Worm (Caenorhabditis elegans) whole organism, L2 larva: ENCODE data around the gene ins-39.

Source experiments
- C34F6.9 ChIP-seq: fragments of 150-350 bp; optimal IDR thresholded peaks from 2 replicates; lab custom pipeline; 2014; ENCODE audit warnings: missing biosample characterization, missing genetic modification characterization
- F13H6.1 ChIP-seq: sonication (generic microtip); optimal IDR thresholded peaks from 2 replicates; lab custom pipeline; 2016; ENCODE audit warnings: missing genetic modification characterization, missing compliant biosample characterization
- R02D3.7 ChIP-seq: fragments of 150-350 bp; optimal IDR thresholded peaks from 2 replicates; lab custom pipeline; 2014; ENCODE audit warnings: missing biosample characterization, missing genetic modification characterization
- Y55F3AM.14 ChIP-seq: fragments of 200-800 bp; sonication (Bioruptor generic); optimal IDR thresholded peaks from 2 replicates; lab custom pipeline; 2018; ENCODE audit warnings: mild to moderate bottlenecking, missing genetic modification characterization, missing compliant biosample characterization
- ZK546.5 ChIP-seq: sonication (generic microtip); optimal IDR thresholded peaks from 2 replicates; lab custom pipeline; 2017; ENCODE audit warnings: missing biosample characterization, missing genetic modification characterization
- alr-1 ChIP-seq: fragments of 150-350 bp; optimal IDR thresholded peaks from 2 replicates; lab custom pipeline; 2014; ENCODE audit warnings: missing biosample characterization, missing genetic modification characterization
- aly-2 ChIP-seq: fragments of 150-350 bp; optimal IDR thresholded peaks from 2 replicates; lab custom pipeline; 2014; ENCODE audit warnings: missing biosample characterization, missing genetic modification characterization
- ama-1 ChIP-seq: fragments of 150-350 bp; optimal IDR thresholded peaks from 2 replicates; lab custom pipeline; 2018; ENCODE audit warnings: inconsistent platforms
- blmp-1 ChIP-seq: sonication (generic microtip); optimal IDR thresholded peaks from 2 replicates; lab custom pipeline; 2017; ENCODE audit warnings: missing genetic modification characterization, mild to moderate bottlenecking, missing compliant biosample characterization, antibody characterized with exemption, moderate library complexity; ENCODE audit not compliant: insufficient read depth
- ceh-16 ChIP-seq: fragments of 150-350 bp; optimal IDR thresholded peaks from 2 replicates; lab custom pipeline; 2014; ENCODE audit warnings: missing biosample characterization, missing genetic modification characterization
- ceh-82 ChIP-seq: fragments of 150-350 bp; optimal IDR thresholded peaks from 2 replicates; lab custom pipeline; 2014; ENCODE audit warnings: missing biosample characterization, missing genetic modification characterization
- crh-2 ChIP-seq: sonication (generic microtip); optimal IDR thresholded peaks from 2 replicates; lab custom pipeline; 2017; ENCODE audit warnings: missing biosample characterization, missing genetic modification characterization
- dmd-4 ChIP-seq: sonication (generic microtip); optimal IDR thresholded peaks from 2 replicates; lab custom pipeline; 2017; ENCODE audit warnings: missing biosample characterization, missing genetic modification characterization
- egl-27 ChIP-seq: sonication (generic microtip); optimal IDR thresholded peaks from 3 replicates; lab custom pipeline; 2017; ENCODE audit warnings: missing biosample characterization, missing genetic modification reagents, missing genetic modification characterization
- elt-1 ChIP-seq: fragments of 150-350 bp; optimal IDR thresholded peaks from 2 replicates; lab custom pipeline; 2014; ENCODE audit warnings: missing biosample characterization, missing genetic modification characterization
- elt-3 ChIP-seq: sonication (generic microtip); optimal IDR thresholded peaks from 2 replicates; lab custom pipeline; 2017; ENCODE audit warnings: missing biosample characterization, missing genetic modification characterization
- fos-1 ChIP-seq: fragments of 150-350 bp; optimal IDR thresholded peaks from 2 replicates; lab custom pipeline; 2014; ENCODE audit warnings: missing biosample characterization, missing genetic modification characterization
- gmeb-1 ChIP-seq: fragments of 150-350 bp; optimal IDR thresholded peaks from 2 replicates; lab custom pipeline; 2014; ENCODE audit warnings: missing biosample characterization, missing genetic modification characterization
- lin-11 ChIP-seq: fragments of 150-350 bp; sonication (generic microtip); optimal IDR thresholded peaks from 2 replicates; lab custom pipeline; 2014; ENCODE audit warnings: missing biosample characterization, missing genetic modification characterization, inconsistent platforms, mixed read lengths
- lin-13 ChIP-seq: fragments of 150-350 bp; optimal IDR thresholded peaks from 2 replicates; lab custom pipeline; 2014; ENCODE audit warnings: missing biosample characterization, missing genetic modification reagents, missing genetic modification characterization
- lin-39 ChIP-seq: fragments of 150-350 bp; optimal IDR thresholded peaks from 2 replicates; lab custom pipeline; 2014; ENCODE audit warnings: missing biosample characterization, missing genetic modification reagents, missing genetic modification characterization
- lsy-2 ChIP-seq, 2 experiments: fragments of 150-350 bp in 1 of 2; sonication (generic microtip) in 1 of 2; optimal IDR thresholded peaks; 2 replicates each; lab custom pipeline; 2014 to 2017; ENCODE audit warnings: missing biosample characterization in 2 of 2, missing genetic modification characterization in 2 of 2
- mab-5 ChIP-seq: fragments of 150-350 bp; optimal IDR thresholded peaks from 2 replicates; lab custom pipeline; 2014; ENCODE audit warnings: missing biosample characterization, missing genetic modification characterization
- mbf-1 ChIP-seq: sonication (generic microtip); optimal IDR thresholded peaks from 2 replicates; lab custom pipeline; 2017; ENCODE audit warnings: missing biosample characterization, missing genetic modification characterization
- mdl-1 ChIP-seq, 2 experiments: fragments of 150-350 bp in 1 of 2; sonication (generic microtip) in 1 of 2; optimal IDR thresholded peaks; 2 replicates each; lab custom pipeline; 2017; ENCODE audit warnings: missing biosample characterization in 2 of 2, missing genetic modification characterization in 2 of 2
- nhr-10 ChIP-seq: sonication (generic microtip); optimal IDR thresholded peaks from 2 replicates; lab custom pipeline; 2017; ENCODE audit warnings: missing biosample characterization, missing genetic modification characterization
- nhr-11 ChIP-seq: fragments of 150-350 bp; optimal IDR thresholded peaks from 2 replicates; lab custom pipeline; 2014; ENCODE audit warnings: missing biosample characterization, missing genetic modification characterization
- nhr-12 ChIP-seq: fragments of 150-350 bp; optimal IDR thresholded peaks from 2 replicates; lab custom pipeline; 2014; ENCODE audit warnings: missing biosample characterization, missing genetic modification characterization
- nhr-129 ChIP-seq: fragments of 150-350 bp; optimal IDR thresholded peaks from 2 replicates; lab custom pipeline; 2014; ENCODE audit warnings: missing biosample characterization, missing genetic modification characterization
- nhr-21 ChIP-seq: fragments of 150-350 bp; optimal IDR thresholded peaks from 2 replicates; lab custom pipeline; 2014; ENCODE audit warnings: missing biosample characterization, missing genetic modification characterization
- nhr-23 ChIP-seq: fragments of 150-350 bp; optimal IDR thresholded peaks from 2 replicates; lab custom pipeline; 2014; ENCODE audit warnings: missing biosample characterization, missing genetic modification reagents, missing genetic modification characterization
- nhr-237 ChIP-seq: fragments of 150-350 bp; optimal IDR thresholded peaks from 2 replicates; lab custom pipeline; 2014; ENCODE audit warnings: missing biosample characterization, missing genetic modification characterization
- nhr-25 ChIP-seq: fragments of 150-350 bp; sonication (generic microtip); optimal IDR thresholded peaks from 3 replicates; lab custom pipeline; 2014; ENCODE audit warnings: missing biosample characterization, missing genetic modification characterization
- nhr-6 ChIP-seq: fragments of 150-350 bp; optimal IDR thresholded peaks from 2 replicates; lab custom pipeline; 2014; ENCODE audit warnings: missing biosample characterization, missing genetic modification characterization
- nhr-77 ChIP-seq: fragments of 150-350 bp; optimal IDR thresholded peaks from 2 replicates; lab custom pipeline; 2014; ENCODE audit warnings: missing biosample characterization, missing genetic modification characterization
- peb-1 ChIP-seq: fragments of 150-350 bp; optimal IDR thresholded peaks from 2 replicates; lab custom pipeline; 2014; ENCODE audit warnings: missing biosample characterization, missing genetic modification characterization
- sem-4 ChIP-seq: fragments of 150-350 bp; optimal IDR thresholded peaks from 2 replicates; lab custom pipeline; 2014; ENCODE audit warnings: missing biosample characterization, missing genetic modification reagents, missing genetic modification characterization
- skn-1 ChIP-seq: sonication (generic microtip); optimal IDR thresholded peaks from 2 replicates; lab custom pipeline; 2017; ENCODE audit warnings: missing biosample characterization, missing genetic modification characterization
- sma-3 ChIP-seq: sonication (generic microtip); optimal IDR thresholded peaks from 2 replicates; lab custom pipeline; 2016; ENCODE audit warnings: missing genetic modification reagents, missing genetic modification characterization, missing compliant biosample characterization
- sma-9 ChIP-seq, 2 experiments: fragments of 150-350 bp in 1 of 2; sonication (generic microtip) in 1 of 2; optimal IDR thresholded peaks; 2 replicates each; lab custom pipeline; 2014 to 2016; ENCODE audit warnings: missing genetic modification characterization in 2 of 2, mild to moderate bottlenecking in 1 of 2, missing biosample characterization in 1 of 2, missing compliant biosample characterization in 1 of 2, missing genetic modification reagents in 1 of 2, moderate library complexity in 1 of 2
- snpc-4 ChIP-seq: fragments of 150-350 bp; optimal IDR thresholded peaks from 2 replicates; lab custom pipeline; 2014; ENCODE audit warnings: missing biosample characterization, missing genetic modification characterization
- unc-39 ChIP-seq: fragments of 150-350 bp; optimal IDR thresholded peaks from 2 replicates; lab custom pipeline; 2014; ENCODE audit warnings: missing biosample characterization, missing genetic modification characterization
- unc-55 ChIP-seq: fragments of 150-350 bp; sonication (generic microtip); optimal IDR thresholded peaks from 3 replicates; lab custom pipeline; 2014; ENCODE audit warnings: missing biosample characterization, missing genetic modification reagents, missing genetic modification characterization
- unc-62 ChIP-seq: fragments of 150-350 bp; optimal IDR thresholded peaks from 2 replicates; lab custom pipeline; 2014; ENCODE audit warnings: missing biosample characterization, missing genetic modification reagents, missing genetic modification characterization
- zag-1 ChIP-seq: fragments of 150-350 bp; optimal IDR thresholded peaks from 2 replicates; lab custom pipeline; 2014; ENCODE audit warnings: missing biosample characterization, missing genetic modification characterization
- ztf-1 ChIP-seq: fragments of 200-800 bp; sonication (Bioruptor generic); conservative IDR thresholded peaks from 2 replicates; pipeline ENCODE4 v1.3.6; 2022; ENCODE audit warnings: missing genetic modification characterization, missing compliant biosample characterization
- ztf-11 ChIP-seq: sonication (generic microtip); optimal IDR thresholded peaks from 2 replicates; lab custom pipeline; 2017; ENCODE audit warnings: missing biosample characterization, missing genetic modification characterization
- ztf-4 ChIP-seq: fragments of 150-350 bp; optimal IDR thresholded peaks from 2 replicates; lab custom pipeline; 2014; ENCODE audit warnings: missing biosample characterization, missing genetic modification characterization

The ins-39 gene

DNA sequence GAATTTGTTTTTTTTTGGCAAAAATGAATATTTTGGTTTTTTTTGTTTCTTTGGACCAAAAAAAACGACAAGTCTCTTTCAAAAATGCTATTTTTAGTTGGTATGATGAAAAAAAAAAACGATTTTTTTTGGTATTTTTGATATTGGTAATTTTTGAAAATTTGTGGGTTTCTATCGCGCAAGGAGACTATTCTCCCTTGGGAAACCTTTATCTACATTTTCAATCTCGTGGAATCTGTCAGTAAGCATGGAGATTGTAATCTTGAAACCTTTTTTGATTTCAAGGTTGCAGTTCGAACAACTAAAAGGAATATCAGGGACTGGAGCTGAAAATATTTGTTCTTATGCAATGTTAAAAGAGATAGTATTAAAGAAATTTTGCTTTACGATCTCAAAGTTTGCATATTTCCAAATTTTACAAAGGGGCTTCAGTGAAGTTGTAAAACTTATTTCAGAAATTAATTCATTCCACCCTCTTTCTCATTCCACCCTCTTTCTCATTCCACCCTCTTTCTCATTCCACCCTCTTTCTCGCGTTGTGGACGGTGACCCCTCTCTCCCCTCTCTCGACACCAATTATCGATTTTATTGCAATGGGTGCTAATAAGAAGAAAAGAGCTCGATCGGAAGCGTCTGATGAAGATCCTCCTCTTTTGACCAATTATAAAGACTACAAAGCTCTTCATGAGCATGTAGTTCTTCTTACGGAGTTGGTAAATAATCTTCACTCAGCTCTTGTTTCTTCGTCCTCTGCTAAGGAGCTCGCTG lies 5.1 kb downstream of the ins-39 start:
- TF ChIP-seq elt-3 (no peak), ZK546.5 (tag; lab: Kevin White, UChicago) (no peak), lin-11 (tag; lab: Kevin White, UChicago) (no peak), nhr-25 (tag; lab: Kevin White, UChicago) (peak; percentile 29), alr-1 (tag; lab: Kevin White, UChicago) (no peak), gmeb-1 (tag; lab: Kevin White, UChicago) (peak; percentile 27), fos-1 (tag; lab: Kevin White, UChicago) (no peak), ztf-11 (no peak), ztf-1 (GFP tag; lab: Robert Waterston, UW) (no peak), peb-1 (no peak), crh-2 (tag; lab: Kevin White, UChicago) (peak; percentile 46), unc-62 (GFP tag; lab: Kevin White, UChicago) (no peak), nhr-10 (tag; lab: Kevin White, UChicago) (no peak), lin-39 (tag; lab: Kevin White, UChicago) (no peak), snpc-4 (tag; lab: Kevin White, UChicago) (no peak), sma-9 (GFP tag; optimal IDR thresholded peaks at IDR 0.05; lab: Kevin White, UChicago) (no peak), sma-9 (tag; optimal IDR thresholded peaks at IDR 0.05; lab: Kevin White, UChicago) (no peak), nhr-21 (no peak), skn-1 (tag; lab: Kevin White, UChicago) (no peak), blmp-1 (tag; lab: Kevin White, UChicago) (no peak), nhr-12 (tag; lab: Kevin White, UChicago) (no peak), dmd-4 (tag; lab: Kevin White, UChicago) (no peak), ceh-82 (tag; lab: Kevin White, UChicago) (no peak), mbf-1 (tag; lab: Kevin White, UChicago) (no peak), mab-5 (tag; lab: Kevin White, UChicago) (no peak), C34F6.9 (peak; percentile 38), R02D3.7 (tag; lab: Kevin White, UChicago) (no peak), aly-2 (tag; lab: Kevin White, UChicago) (no peak), sem-4 (tag; lab: Kevin White, UChicago) (no peak), mdl-1 (tag; optimal IDR thresholded peaks at IDR 0.05; lab: Kevin White, UChicago) (no peak), nhr-77 (tag; lab: Kevin White, UChicago) (no peak), elt-1 (no peak), sma-3 (GFP tag; lab: Kevin White, UChicago) (peak; percentile 13), nhr-129 (tag; lab: Kevin White, UChicago) (peak; percentile 17), nhr-6 (tag; lab: Kevin White, UChicago) (no peak), nhr-11 (tag; lab: Kevin White, UChicago) (no peak), ceh-16 (no peak), nhr-237 (no peak), Y55F3AM.14 (no peak), ama-1 (lab: Kevin White, UChicago) (no peak), zag-1 (no peak), nhr-23 (tag; lab: Kevin White, UChicago) (no peak), egl-27 (tag; lab: Kevin White, UChicago) (no peak), ztf-4 (no peak), unc-39 (tag; lab: Kevin White, UChicago) (no peak), F13H6.1 (peak; percentile 21), unc-55 (peak; percentile 15), lin-13 (GFP tag; lab: Kevin White, UChicago) (peak; percentile 17), lsy-2 (tag; optimal IDR thresholded peaks at IDR 0.05; lab: Kevin White, UChicago) (peak; percentile 22 to 37)
